Fruit fly (Drosophila melanogaster): ENCODE results near the gene Pkd2.

Pkd2 gene

DNA sequence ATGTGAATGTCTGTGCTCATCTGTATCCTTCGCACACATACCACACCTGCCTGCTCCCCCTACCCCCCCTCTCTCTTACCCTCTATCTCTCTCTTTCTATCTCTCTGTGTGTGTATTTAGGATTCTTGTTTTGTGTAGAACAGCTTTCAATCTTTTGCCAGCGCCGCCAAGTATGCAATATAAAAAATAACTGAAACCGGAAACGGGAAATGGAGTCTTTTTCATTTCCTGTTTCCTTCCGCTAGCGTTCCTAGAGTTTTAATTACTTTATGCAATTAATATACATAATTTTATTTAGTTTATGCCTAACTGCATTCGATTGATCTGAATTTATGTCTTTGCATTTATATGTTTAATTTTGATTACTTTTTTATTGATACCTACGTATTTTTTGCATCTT is 5.7 kb upstream of the Pkd2 start:
- TF ChIP-seq Ets97D (GFP tag; optimal IDR thresholded peaks at IDR 0.05) (peak; percentile 31), amos (GFP tag; IDR thresholded peaks at IDR 0.05; ENCODE audit: partially characterized antibody) (no peak), fd96Cb (tag; optimal IDR thresholded peaks at IDR 0.05) (no peak), CG7271 (tag; optimal IDR thresholded peaks at IDR 0.05) (peak; percentile 59), fd102C (GFP tag; optimal IDR thresholded peaks at IDR 0.05) (peak; percentile 3), sens (GFP tag) (peak; percentile 24)

DNA sequence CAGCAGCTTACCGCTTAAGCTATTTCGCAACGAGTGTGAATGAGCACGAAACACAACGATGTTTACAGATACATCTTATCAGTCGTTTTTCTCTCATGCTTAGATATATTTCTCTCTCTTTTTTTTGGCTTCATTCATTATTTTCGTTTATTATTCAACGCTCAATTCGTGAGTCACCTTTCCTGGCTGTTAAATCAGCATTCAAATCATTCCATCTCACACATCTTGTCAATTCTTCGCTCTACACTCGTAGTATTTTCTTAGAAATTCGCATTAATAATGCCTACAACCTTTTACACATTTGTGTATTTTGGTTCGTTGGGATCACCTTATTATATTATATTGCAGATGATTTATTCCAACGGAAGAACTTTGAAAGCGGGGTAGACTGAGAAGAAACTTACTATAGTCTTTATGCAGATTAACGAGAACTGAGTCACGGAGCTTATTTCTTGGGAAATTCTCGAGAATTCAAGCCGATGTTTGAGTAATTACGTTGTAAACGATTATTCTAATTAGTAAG is 6.5 kb downstream of the Pkd2 start:
- TF ChIP-seq Trl (optimal IDR thresholded peaks at IDR 0.05) (peak in 1 of 2 experiments; percentile 38), Trl (GFP tag; optimal IDR thresholded peaks at IDR 0.05) (no peak), CG10462 (GFP tag; optimal IDR thresholded peaks at IDR 0.05) (no peak), chinmo (GFP tag; IDR thresholded peaks at IDR 0.05; ENCODE audit: partially characterized antibody) (0 out of 4 replicates have a peak, but pooled peaks have one; percentile 57)

DNA sequence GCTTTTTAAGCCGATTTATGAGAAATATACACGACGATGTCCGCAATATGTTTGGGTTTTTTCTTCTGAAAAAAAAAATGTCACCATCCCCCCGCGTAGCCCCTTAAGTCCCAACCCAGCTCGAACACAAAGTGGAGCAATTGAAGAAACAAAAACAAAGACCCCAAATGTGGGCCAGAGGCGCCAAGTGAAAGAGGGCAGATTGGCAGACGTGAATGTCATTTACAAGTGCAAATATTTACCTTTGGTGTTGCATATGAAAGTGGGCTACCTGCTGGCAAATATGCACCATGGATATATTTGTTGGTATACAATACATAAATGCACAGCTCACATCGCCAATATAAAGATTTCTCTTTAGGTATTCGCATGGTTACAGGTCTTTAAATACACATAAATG is 12.6 kb downstream of the Pkd2 start:
- TF ChIP-seq Sry-β (GFP tag; optimal IDR thresholded peaks at IDR 0.05) (no peak), Ets65A (GFP tag) (peak; percentile 77)

DNA sequence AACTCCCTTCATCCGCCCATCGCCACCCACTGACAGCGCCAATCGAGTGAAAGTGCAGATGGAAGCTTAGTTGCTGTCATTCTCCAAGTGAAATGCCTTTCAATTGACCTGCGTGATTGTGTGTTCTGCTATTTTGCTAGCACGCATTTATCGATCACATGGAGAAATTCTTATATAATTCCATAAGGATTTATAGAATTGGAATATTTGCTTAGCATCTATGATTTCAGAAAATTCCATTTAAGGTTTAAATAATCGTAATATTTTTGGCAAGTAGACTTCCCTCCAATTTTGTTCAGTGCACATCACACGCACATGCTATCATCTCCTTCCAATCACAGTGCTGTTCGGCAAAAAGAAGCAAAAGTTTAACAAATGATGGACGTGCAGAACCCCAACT is 15.8 kb downstream of the Pkd2 start:
- no peak for TF ChIP-seq E2f1 (GFP tag; IDR thresholded peaks at IDR 0.05)
- peak; percentile 31 for TF ChIP-seq lab (GFP tag; optimal IDR thresholded peaks at IDR 0.05)
- peak; percentile 31 for TF ChIP-seq CG7839 (tag; optimal IDR thresholded peaks at IDR 0.05)
- no peak for TF ChIP-seq fd3F (GFP tag; optimal IDR thresholded peaks at IDR 0.05)
- TF ChIP-seq CG18599 (GFP tag; optimal IDR thresholded peaks at IDR 0.05), result peak; percentile 41
- peak in 1 of 2 experiments; percentile 10 for TF ChIP-seq Hr51 (GFP tag; optimal IDR thresholded peaks at IDR 0.05)
- TF ChIP-seq Sox102F (GFP tag; optimal IDR thresholded peaks at IDR 0.05), result peak; percentile 24
- TF ChIP-seq ATbp (GFP tag; optimal IDR thresholded peaks at IDR 0.05), result no peak
- TF ChIP-seq CG14050 (GFP tag; IDR thresholded peaks at IDR 0.05), result 0 out of 3 replicates have a peak, but pooled peaks have one; percentile 16
- peak; percentile 62 for TF ChIP-seq sens (GFP tag)
- TF ChIP-seq mirr (GFP tag; optimal IDR thresholded peaks at IDR 0.05), result no peak
- no peak for TF ChIP-seq CG6272 (GFP tag; IDR thresholded peaks at IDR 0.05)
- TF ChIP-seq pan (optimal IDR thresholded peaks at IDR 0.05), result no peak
- peak in 1 of 2 experiments; percentile 35 for TF ChIP-seq pan (GFP tag; optimal IDR thresholded peaks at IDR 0.05 in 1 of 2, IDR thresholded peaks at IDR 0.05 in 1 of 2)
- peak; percentile 9 for TF ChIP-seq Hmr (GFP tag; optimal IDR thresholded peaks at IDR 0.05)
- TF ChIP-seq en (GFP tag; optimal IDR thresholded peaks at IDR 0.05), result no peak
- TF ChIP-seq dmrt99B (tag; optimal IDR thresholded peaks at IDR 0.05), result peak; percentile 29
- peak; percentile 43 for TF ChIP-seq CG11504 (tag; optimal IDR thresholded peaks at IDR 0.05)
- no peak for TF ChIP-seq CG15011 (GFP tag; optimal IDR thresholded peaks at IDR 0.05)
- no peak for TF ChIP-seq tio (GFP tag; optimal IDR thresholded peaks at IDR 0.05)
- TF ChIP-seq CG3281 (GFP tag; optimal IDR thresholded peaks at IDR 0.05), result no peak
- TF ChIP-seq pita (GFP tag; optimal IDR thresholded peaks at IDR 0.05), result no peak
- TF ChIP-seq CTCF (GFP tag; optimal IDR thresholded peaks at IDR 0.05), result no peak
- TF ChIP-seq CG11695 (GFP tag; IDR thresholded peaks at IDR 0.05), result 0 out of 3 replicates have a peak, but pooled peaks have one; percentile 42
- TF ChIP-seq hkb (optimal IDR thresholded peaks at IDR 0.05), result no peak
- 0 out of 2 replicates have a peak, but pooled peaks have one; percentile 13 for TF ChIP-seq hkb (GFP tag; IDR thresholded peaks at IDR 0.05)
- peak; percentile 43 for TF ChIP-seq gem (tag; optimal IDR thresholded peaks at IDR 0.05)
- peak; percentile 6 for TF ChIP-seq Fer1 (GFP tag; optimal IDR thresholded peaks at IDR 0.05)
- TF ChIP-seq CG15269 (tag; optimal IDR thresholded peaks at IDR 0.05), result peak; percentile 5
- TF ChIP-seq ci (GFP tag; IDR thresholded peaks at IDR 0.05), result 0 out of 3 replicates have a peak, but pooled peaks have one; percentile 14
- peak; percentile 17; the same call in 1 of the 2 replicates for TF ChIP-seq Ptx1 (GFP tag; IDR thresholded peaks at IDR 0.05)
- no peak for TF ChIP-seq Bgb (GFP tag; IDR thresholded peaks at IDR 0.05; ENCODE audit: partially characterized antibody)
- TF ChIP-seq Vsx1 (GFP tag; optimal IDR thresholded peaks at IDR 0.05), result no peak
- TF ChIP-seq CG5180 (GFP tag; optimal IDR thresholded peaks at IDR 0.05), result no peak
- peak; percentile 29; the same call in 1 of the 2 replicates for TF ChIP-seq Ada2b (GFP tag; IDR thresholded peaks at IDR 0.05)

Data from whole organism, embryonic.